Fruit fly (Drosophila melanogaster): ENCODE measurements around the gene Arl2.

The Arl2 gene

dm6 chr3R:8354969-8355368 lies 14.1 kb downstream of the Arl2 start (continued):
- TF ChIP-seq CG2129 (GFP tag; IDR thresholded peaks at IDR 0.05; ENCODE audit: partially characterized antibody) (no peak), Sox102F (GFP tag; optimal IDR thresholded peaks at IDR 0.05) (peak; percentile 74), wdn (GFP tag; IDR thresholded peaks at IDR 0.05) (no peak), CG8388 (GFP tag; optimal IDR thresholded peaks at IDR 0.05) (no peak)

- TF ChIP-seq CG10565 (GFP tag; optimal IDR thresholded peaks at IDR 0.05) (peak; percentile 73), CG7745 (tag; optimal IDR thresholded peaks at IDR 0.05) (no peak), CG6854 (GFP tag; optimal IDR thresholded peaks at IDR 0.05) (peak; percentile 93), Rfx (GFP tag; IDR thresholded peaks at IDR 0.05) (peak; percentile 99), CG43689 (GFP tag; IDR thresholded peaks at IDR 0.05) (peak; percentile 76), CG12744 (GFP tag; optimal IDR thresholded peaks at IDR 0.05) (peak; percentile 94), CG3838 (GFP tag; optimal IDR thresholded peaks at IDR 0.05) (peak; percentile 84), ac (GFP tag; optimal IDR thresholded peaks at IDR 0.05) (peak; percentile 70), ara (GFP tag; IDR thresholded peaks at IDR 0.05) (peak; percentile 78), CG2889 (GFP tag; IDR thresholded peaks at IDR 0.05) (peak; percentile 91), Deaf1 (tag; optimal IDR thresholded peaks at IDR 0.05) (peak; percentile 73), Dad (GFP tag; optimal IDR thresholded peaks at IDR 0.05) (peak; percentile 94), Ets97D (GFP tag; optimal IDR thresholded peaks at IDR 0.05) (peak; percentile 82), CG7357 (GFP tag; IDR thresholded peaks at IDR 0.05) (peak; percentile 78; the same call in 2 of the 3 replicates), pan (optimal IDR thresholded peaks at IDR 0.05) (no peak), pan (GFP tag; optimal IDR thresholded peaks at IDR 0.05 in 1 of 2, IDR thresholded peaks at IDR 0.05 in 1 of 2) (peak in 1 of 2 experiments; percentile 95), esg (GFP tag; conservative IDR thresholded peaks at IDR 0.05) (peak; percentile 92), tx (GFP tag; optimal IDR thresholded peaks at IDR 0.05) (peak; percentile 96), CG31388 (GFP tag; optimal IDR thresholded peaks at IDR 0.05) (peak; percentile 88), H2.0 (GFP tag; IDR thresholded peaks at IDR 0.05) (peak; percentile 92), CG6272 (GFP tag; IDR thresholded peaks at IDR 0.05) (peak; percentile 90), cas (GFP tag; IDR thresholded peaks at IDR 0.05) (peak; percentile 90), PHDP (tag; optimal IDR thresholded peaks at IDR 0.05) (peak; percentile 97), CG16813 (GFP tag; IDR thresholded peaks at IDR 0.05; ENCODE audit: partially characterized antibody) (no peak), CG3281 (GFP tag; optimal IDR thresholded peaks at IDR 0.05) (peak; percentile 96), Sin3A (optimal IDR thresholded peaks at IDR 0.05) (no peak), CG13894 (tag; optimal IDR thresholded peaks at IDR 0.05) (peak; percentile 94), kay (GFP tag; optimal IDR thresholded peaks at IDR 0.05) (peak; percentile 96), peb (GFP tag; IDR thresholded peaks at IDR 0.05) (peak; percentile 84), nmo (GFP tag; optimal IDR thresholded peaks at IDR 0.05) (peak; percentile 89), CG9215 (GFP tag; IDR thresholded peaks at IDR 0.05) (peak; percentile 94), CG2116 (GFP tag; optimal IDR thresholded peaks at IDR 0.05) (peak; percentile 53), CG1647 (GFP tag; optimal IDR thresholded peaks at IDR 0.05) (peak; percentile 93), wor (GFP tag; IDR thresholded peaks at IDR 0.05) (peak; percentile 81), sima (GFP tag; optimal IDR thresholded peaks at IDR 0.05) (peak; percentile 88), Bgb (GFP tag; IDR thresholded peaks at IDR 0.05; ENCODE audit: partially characterized antibody) (no peak), Kr (GFP tag; optimal IDR thresholded peaks at IDR 0.05) (no peak), CG18011 (GFP tag; optimal IDR thresholded peaks at IDR 0.05) (peak; percentile 87), CG7839 (tag; optimal IDR thresholded peaks at IDR 0.05) (peak; percentile 96), Oli (tag; optimal IDR thresholded peaks at IDR 0.05) (peak; percentile 93), CG32532 (GFP tag; IDR thresholded peaks at IDR 0.05) (peak; percentile 98), ase (GFP tag; IDR thresholded peaks at IDR 0.05) (peak; percentile 93), CG12659 (GFP tag; optimal IDR thresholded peaks at IDR 0.05) (peak; percentile 96), run (tag; optimal IDR thresholded peaks at IDR 0.05) (peak; percentile 88), Side (GFP tag; optimal IDR thresholded peaks at IDR 0.05) (peak; percentile 97), gfzf (GFP tag; optimal IDR thresholded peaks at IDR 0.05) (peak; percentile 2)
Measured at dm6 chr3R:8355579-8355978, 14.7 kb downstream of the Arl2 start.

Data from whole organism, embryonic.